Worm (Caenorhabditis elegans) whole organism, young adult: ENCODE results near the gene nduf-11.

Experiments used
- F10E7.11 ChIP-seq: sonication (generic microtip); optimal IDR thresholded peaks from 2 replicates; lab custom pipeline; 2017; ENCODE audit warnings: mild to moderate bottlenecking, missing genetic modification characterization, moderate library complexity, missing compliant biosample characterization
- F33H1.4 ChIP-seq: fragments of 200-800 bp; sonication (Bioruptor generic); IDR thresholded peaks from 2 replicates; pipeline ENCODE4 v1.3.6; 2022; ENCODE audit warnings: missing genetic modification reagents, missing genetic modification characterization, missing compliant biosample characterization
- lsy-27 ChIP-seq: sonication (generic microtip); optimal IDR thresholded peaks from 2 replicates; lab custom pipeline; 2017; ENCODE audit warnings: missing genetic modification characterization, mild to moderate bottlenecking, missing compliant biosample characterization, antibody characterized with exemption, missing genotype, borderline replicate concordance; ENCODE audit not compliant: insufficient read depth
- sdz-38 ChIP-seq: sonication (generic microtip); optimal IDR thresholded peaks from 2 replicates; lab custom pipeline; 2016; ENCODE audit warnings: missing genotype, missing genetic modification characterization, missing compliant biosample characterization
- sea-2 ChIP-seq: fragments of 200-800 bp; sonication (Bioruptor generic); IDR thresholded peaks from 2 replicates; pipeline ENCODE4 v1.3.6; 2022; ENCODE audit warnings: missing genetic modification characterization, missing compliant biosample characterization
- sptf-2 ChIP-seq: fragments of 200-800 bp; sonication (Bioruptor generic); optimal IDR thresholded peaks from 2 replicates; lab custom pipeline; 2018; ENCODE audit warnings: mild to moderate bottlenecking, missing genetic modification characterization, missing compliant biosample characterization
- unc-62 ChIP-seq: fragments of 150-350 bp; optimal IDR thresholded peaks from 2 replicates; lab custom pipeline; 2014; ENCODE audit warnings: missing biosample characterization, missing genetic modification reagents, missing genetic modification characterization

DNA sequence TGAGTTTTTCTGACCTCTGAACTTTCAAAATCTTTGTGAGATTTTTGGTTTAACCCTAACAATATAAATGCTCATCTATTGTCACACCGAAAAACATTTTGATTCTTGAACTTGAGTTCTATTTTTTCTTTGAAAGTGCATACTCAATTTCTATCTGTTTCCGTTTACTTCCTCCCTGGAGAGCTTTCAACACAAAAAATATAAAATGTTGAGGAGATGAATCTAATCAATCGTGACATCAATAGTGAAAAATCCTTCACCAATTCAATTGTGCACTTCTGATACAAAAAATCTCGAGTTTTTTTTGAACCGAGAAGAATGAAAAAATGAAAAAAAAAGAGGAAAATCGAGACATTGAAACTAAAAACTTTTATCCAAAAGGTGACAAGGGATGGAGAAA lies 16.3 kb upstream of the nduf-11 start:
- no peak for TF ChIP-seq F33H1.4
- no peak for TF ChIP-seq unc-62 (GFP tag; lab: Kevin White, UChicago)
- TF ChIP-seq F10E7.11 (tag; lab: Kevin White, UChicago): no peak
- no peak for TF ChIP-seq sea-2 (GFP tag; lab: Robert Waterston, UW)
- no peak for TF ChIP-seq sdz-38 (tag; lab: Kevin White, UChicago)
- no peak for TF ChIP-seq sptf-2
- no peak for TF ChIP-seq lsy-27 (tag; lab: Kevin White, UChicago)
